Worm (Caenorhabditis elegans): ENCODE data around the gene zip-2.

zip-2 gene

DNA sequence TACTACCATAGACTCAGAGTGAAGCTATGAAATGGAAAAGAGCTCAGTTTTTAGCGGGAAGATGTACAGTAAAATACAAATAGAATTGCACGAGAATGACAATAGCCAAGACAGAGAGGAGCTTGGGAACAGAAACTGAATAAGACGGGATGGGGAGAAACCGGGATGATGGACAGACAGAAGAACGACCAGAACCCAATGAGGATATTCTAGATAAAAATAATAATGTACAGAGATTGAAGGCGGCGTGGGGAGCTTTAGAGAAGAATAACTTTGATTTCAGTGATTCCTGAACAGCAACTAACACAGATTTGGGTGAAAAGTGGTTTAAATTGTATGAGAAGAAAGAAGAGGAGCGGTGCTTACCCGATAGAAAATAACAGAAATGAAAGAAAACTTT is 48.7 kb downstream of the zip-2 start:
- TF ChIP-seq sdz-12 (GFP tag; optimal IDR thresholded peaks at IDR 0.05) (no peak), dmd-9 (GFP tag; IDR thresholded peaks at IDR 0.05) (no peak), T20F7.1 (GFP tag; optimal IDR thresholded peaks at IDR 0.05) (no peak), zip-2 (tag; optimal IDR thresholded peaks at IDR 0.05) (no peak), unc-130 (GFP tag; optimal IDR thresholded peaks at IDR 0.05) (peak; percentile 46), madf-9 (GFP tag; conservative IDR thresholded peaks at IDR 0.05) (no peak), nhr-77 (tag; optimal IDR thresholded peaks at IDR 0.05) (no peak), mes-2 (tag; optimal IDR thresholded peaks at IDR 0.05; ENCODE audit: poor library complexity, severe bottlenecking) (peak; percentile 15), spr-3 (GFP tag; optimal IDR thresholded peaks at IDR 0.05) (no peak), lin-38 (GFP tag; IDR thresholded peaks at IDR 0.05) (peak; percentile 36; the same call in 1 of the 2 replicates), ceh-82 (tag; optimal IDR thresholded peaks at IDR 0.05) (no peak), ZK337.2 (GFP tag; IDR thresholded peaks at IDR 0.05) (no peak), F10B5.3 (tag; optimal IDR thresholded peaks at IDR 0.05) (no peak)

DNA sequence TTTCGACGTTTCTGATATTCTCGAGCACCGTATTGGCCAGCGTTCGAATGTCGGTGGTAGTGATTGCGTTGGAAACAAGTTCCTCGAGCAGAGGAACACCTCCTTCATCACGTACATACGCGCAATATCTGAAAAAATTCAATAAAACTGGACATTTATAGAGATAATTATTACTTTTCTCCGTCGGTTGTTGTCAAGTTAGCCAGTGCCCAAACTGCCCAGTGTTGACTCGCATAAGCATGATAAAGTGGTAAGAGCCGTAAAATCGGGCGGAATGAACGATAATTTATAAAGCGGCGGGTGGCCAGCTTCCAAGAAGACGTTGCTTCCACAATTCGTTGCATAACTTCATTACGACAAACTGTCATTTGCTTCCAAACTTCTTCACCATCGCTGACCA is 50.8 kb downstream of the zip-2 start:
- TF ChIP-seq lsy-2 (tag; optimal IDR thresholded peaks at IDR 0.05) (no peak), nhr-111 (GFP tag; optimal IDR thresholded peaks at IDR 0.05) (no peak)

All from whole organism, L4 larva.